Fruit fly (Drosophila melanogaster) whole organism, embryonic: ENCODE results near the gene TrpRS.

Experiments
- B-H1 ChIP-seq: fragments of 200-800 bp; sonication (Bioruptor generic); IDR thresholded peaks from 3 replicates; pipeline ENCODE4 v1.3.6; 2022; ENCODE audit warnings: missing biosample characterization, missing genetic modification characterization
- B-H2 ChIP-seq: fragments of 200-800 bp; sonication (Bioruptor generic); optimal IDR thresholded peaks from 2 replicates; lab custom pipeline; 2018; ENCODE audit warnings: missing biosample characterization, mild to moderate bottlenecking, missing genetic modification characterization
- Bdp1 ChIP-seq: fragments of 200-800 bp; sonication (Bioruptor generic); optimal IDR thresholded peaks from 3 replicates; lab custom pipeline; 2016; ENCODE audit warnings: missing biosample characterization, missing genetic modification characterization
- CG10565 ChIP-seq: fragments of 200-800 bp; sonication (Bioruptor generic); optimal IDR thresholded peaks from 3 replicates; lab custom pipeline; 2016; ENCODE audit warnings: missing biosample characterization, mild to moderate bottlenecking, missing genetic modification characterization
- CG10979 ChIP-seq: fragments of 200-800 bp; sonication (Bioruptor generic); optimal IDR thresholded peaks from 2 replicates; lab custom pipeline; 2018; ENCODE audit warnings: missing biosample characterization, mild to moderate bottlenecking, missing genetic modification characterization, moderate library complexity
- CG12769 ChIP-seq: fragments of 200-800 bp; sonication (Bioruptor generic); optimal IDR thresholded peaks from 2 replicates; lab custom pipeline; 2019; ENCODE audit warnings: missing biosample characterization, mild to moderate bottlenecking, missing genetic modification characterization, moderate library complexity
- CG13123 ChIP-seq: fragments of 200-800 bp; sonication (Bioruptor generic); optimal IDR thresholded peaks from 2 replicates; lab custom pipeline; 2016; ENCODE audit warnings: missing biosample characterization, missing genetic modification characterization
- CG13296 ChIP-seq: fragments of 200-800 bp; sonication (Bioruptor generic); optimal IDR thresholded peaks from 3 replicates; lab custom pipeline; 2018; ENCODE audit warnings: missing biosample characterization, mild to moderate bottlenecking, missing genetic modification characterization
- CG13424 ChIP-seq: fragments of 200-800 bp; sonication (Bioruptor generic); optimal IDR thresholded peaks from 2 replicates; lab custom pipeline; 2019; ENCODE audit warnings: missing biosample characterization, mild to moderate bottlenecking, missing genetic modification characterization, moderate library complexity
- CG14441 ChIP-seq: fragments of 200-800 bp; sonication (Bioruptor generic); IDR thresholded peaks from 2 replicates; pipeline ENCODE4 v1.3.6; 2022; ENCODE audit warnings: missing biosample characterization, missing genetic modification characterization
- CG18764 ChIP-seq: fragments of 200-800 bp; sonication (Bioruptor generic); optimal IDR thresholded peaks from 3 replicates; lab custom pipeline; 2016; ENCODE audit warnings: missing biosample characterization, missing genetic modification characterization
- CG31224 ChIP-seq: fragments of 200-800 bp; sonication (Bioruptor generic); IDR thresholded peaks from 2 replicates; pipeline ENCODE4 v1.3.6; 2022; ENCODE audit warnings: missing biosample characterization, missing genetic modification characterization
- CG32767 ChIP-seq: fragments of 200-800 bp; sonication (Bioruptor generic); IDR thresholded peaks from 2 replicates; pipeline ENCODE4 v1.3.6; 2022; ENCODE audit warnings: missing biosample characterization, missing genetic modification characterization
- CG34376 ChIP-seq: fragments of 200-800 bp; sonication (Bioruptor generic); optimal IDR thresholded peaks from 2 replicates; lab custom pipeline; 2018; ENCODE audit warnings: missing biosample characterization, mild to moderate bottlenecking, missing genetic modification characterization
- CG42726 ChIP-seq: fragments of 200-800 bp; sonication (Bioruptor generic); IDR thresholded peaks from 2 replicates; pipeline ENCODE4 v1.3.6; 2022; ENCODE audit warnings: missing biosample characterization, missing genetic modification characterization; ENCODE audit not compliant: partially characterized antibody
- CG6654 ChIP-seq: fragments of 200-800 bp; sonication (Bioruptor generic); optimal IDR thresholded peaks from 2 replicates; lab custom pipeline; 2017; ENCODE audit warnings: missing biosample characterization, mild to moderate bottlenecking, missing genetic modification characterization
- CG7839 ChIP-seq: fragments of 200-800 bp; sonication (Bioruptor generic); optimal IDR thresholded peaks from 3 replicates; lab custom pipeline; 2018; ENCODE audit warnings: missing biosample characterization, mild to moderate bottlenecking, missing genetic modification characterization, moderate library complexity
- CG7987 ChIP-seq: fragments of 200-800 bp; sonication (Bioruptor generic); optimal IDR thresholded peaks from 2 replicates; lab custom pipeline; 2018; ENCODE audit warnings: missing biosample characterization, mild to moderate bottlenecking, missing genetic modification characterization, moderate library complexity
- CG8290 ChIP-seq, 3 experiments: fragments of 200-800 bp; sonication (Bioruptor generic); optimal IDR thresholded peaks; 2 replicates each; lab custom pipeline; 2016 to 2019; ENCODE audit warnings: missing biosample characterization in 3 of 3, missing genetic modification characterization in 3 of 3, mild to moderate bottlenecking in 2 of 3, moderate library complexity in 1 of 3
- CG9932 ChIP-seq: fragments of 200-800 bp; sonication (Bioruptor generic); IDR thresholded peaks from 2 replicates; pipeline ENCODE4 v1.3.6; 2022; ENCODE audit warnings: missing biosample characterization, missing genetic modification characterization
- Camta ChIP-seq: fragments of 200-800 bp; sonication (Bioruptor generic); optimal IDR thresholded peaks from 2 replicates; lab custom pipeline; 2016; ENCODE audit warnings: missing biosample characterization, missing genetic modification characterization
- CoRest ChIP-seq: fragments of 200-800 bp; sonication (Bioruptor generic); optimal IDR thresholded peaks from 3 replicates; lab custom pipeline; 2018; ENCODE audit warnings: missing biosample characterization, mild to moderate bottlenecking, missing genetic modification characterization, moderate library complexity
- Dip2 ChIP-seq: fragments of 200-800 bp; sonication (Bioruptor generic); IDR thresholded peaks from 2 replicates; pipeline ENCODE4 v1.3.6; 2022; ENCODE audit warnings: missing biosample characterization, missing genetic modification characterization
- Dll ChIP-seq: fragments of 200-800 bp; sonication (Bioruptor generic); IDR thresholded peaks from 4 replicates; pipeline ENCODE4 v1.3.6; 2022; ENCODE audit warnings: missing biosample characterization, missing genetic modification characterization; ENCODE audit not compliant: partially characterized antibody
- Ets65A ChIP-seq: fragments of 200-800 bp; sonication (Bioruptor generic); peaks from one replicate; lab custom pipeline; 2016; ENCODE audit warnings: missing biosample characterization, missing genetic modification characterization
- Fer1 ChIP-seq: fragments of 200-800 bp; sonication (Bioruptor generic); optimal IDR thresholded peaks from 2 replicates; lab custom pipeline; 2017; ENCODE audit warnings: missing biosample characterization, mild to moderate bottlenecking, missing genetic modification characterization
- Fer2 ChIP-seq: fragments of 200-800 bp; sonication (Bioruptor generic); optimal IDR thresholded peaks from 2 replicates; lab custom pipeline; 2018; ENCODE audit warnings: missing biosample characterization, mild to moderate bottlenecking, missing genetic modification characterization, moderate library complexity
- Gsc ChIP-seq: fragments of 200-800 bp; sonication (Bioruptor generic); IDR thresholded peaks from 2 replicates; pipeline ENCODE4 v1.3.6; 2022; ENCODE audit warnings: missing biosample characterization, missing genetic modification characterization
- HHEX ChIP-seq: fragments of 200-800 bp; sonication (Bioruptor generic); optimal IDR thresholded peaks from 3 replicates; lab custom pipeline; 2017; ENCODE audit warnings: missing biosample characterization, mild to moderate bottlenecking, missing genetic modification characterization, missing genetic modification reagents
- Hey ChIP-seq: fragments of 200-800 bp; sonication (Bioruptor generic); optimal IDR thresholded peaks from 3 replicates; lab custom pipeline; 2018; ENCODE audit warnings: missing biosample characterization, mild to moderate bottlenecking, missing genetic modification characterization
- Jarid2 ChIP-seq: fragments of 200-800 bp; sonication (Bioruptor generic); optimal IDR thresholded peaks from 3 replicates; lab custom pipeline; 2017; ENCODE audit warnings: mild to moderate bottlenecking, missing biosample characterization, missing genetic modification reagents, missing genetic modification characterization
- NC2α ChIP-seq: fragments of 200-800 bp; sonication (Bioruptor generic); optimal IDR thresholded peaks from 2 replicates; lab custom pipeline; 2016; ENCODE audit warnings: missing biosample characterization, missing genetic modification characterization
- PHDP ChIP-seq: fragments of 200-800 bp; sonication (Bioruptor generic); optimal IDR thresholded peaks from 3 replicates; lab custom pipeline; 2018; ENCODE audit warnings: missing biosample characterization, mild to moderate bottlenecking, missing genetic modification characterization, moderate library complexity
- Pdp1 ChIP-seq, 2 experiments: fragments of 200-800 bp; sonication (Bioruptor generic); optimal IDR thresholded peaks; 3 replicates each; lab custom pipeline; 2016; ENCODE audit warnings: missing biosample characterization in 2 of 2, missing genetic modification characterization in 2 of 2, mild to moderate bottlenecking in 1 of 2, moderate library complexity in 1 of 2
- Rx ChIP-seq: fragments of 200-800 bp; sonication (Bioruptor generic); IDR thresholded peaks from 2 replicates; pipeline ENCODE4 v1.3.6; 2022; ENCODE audit warnings: missing biosample characterization, missing genetic modification characterization
- Taf1 ChIP-seq: fragments of 200-800 bp; sonication (Bioruptor generic); IDR thresholded peaks from 2 replicates; pipeline ENCODE4 v1.3.6; 2022; ENCODE audit warnings: missing biosample characterization, missing genetic modification characterization
- Xrp1 ChIP-seq: fragments of 200-800 bp; sonication (Bioruptor generic); IDR thresholded peaks from 2 replicates; pipeline ENCODE4 v1.3.6; 2022; ENCODE audit warnings: missing biosample characterization, missing genetic modification characterization
- bowl ChIP-seq: fragments of 200-800 bp; sonication (Bioruptor generic); IDR thresholded peaks from 2 replicates; pipeline ENCODE4 v1.3.6; 2022; ENCODE audit warnings: missing biosample characterization, missing genetic modification characterization
- btn ChIP-seq: fragments of 200-800 bp; sonication (Bioruptor generic); optimal IDR thresholded peaks from 2 replicates; lab custom pipeline; 2016; ENCODE audit warnings: missing biosample characterization, missing genetic modification characterization
- dan ChIP-seq: fragments of 200-800 bp; sonication (Bioruptor generic); IDR thresholded peaks from 2 replicates; pipeline ENCODE4 v1.3.6; 2022; ENCODE audit warnings: missing biosample characterization, missing genetic modification characterization
- dmrt99B ChIP-seq: fragments of 200-800 bp; sonication (Bioruptor generic); optimal IDR thresholded peaks from 2 replicates; lab custom pipeline; 2018; ENCODE audit warnings: missing biosample characterization, mild to moderate bottlenecking, missing genetic modification characterization, moderate library complexity
- ems ChIP-seq: fragments of 200-800 bp; sonication (Bioruptor generic); optimal IDR thresholded peaks from 3 replicates; lab custom pipeline; 2016; ENCODE audit warnings: missing biosample characterization, missing genetic modification characterization
- lilli ChIP-seq: fragments of 200-800 bp; sonication (Bioruptor generic); optimal IDR thresholded peaks from 3 replicates; lab custom pipeline; 2016; ENCODE audit warnings: missing biosample characterization, missing genetic modification characterization
- nmo ChIP-seq: fragments of 200-800 bp; sonication (Bioruptor generic); optimal IDR thresholded peaks from 2 replicates; lab custom pipeline; 2018; ENCODE audit warnings: missing biosample characterization, mild to moderate bottlenecking, missing genetic modification characterization, moderate library complexity
- pan ChIP-seq, 4 experiments: fragments of >200 bp in 3 of 4; fragments of 200-800 bp in 1 of 4; sonication (Bioruptor generic) in 1 of 4; optimal IDR thresholded peaks in 3 of 4; IDR thresholded peaks in 1 of 4; 2 replicates each; pipeline versions ENCODE4 v1.3.6 to Lab custom; 2017 to 2022; ENCODE audit warnings: missing biosample characterization in 2 of 4, missing genetic modification characterization in 2 of 4, mixed read lengths in 1 of 4
- row ChIP-seq: fragments of 200-800 bp; sonication (Bioruptor generic); IDR thresholded peaks from 3 replicates; pipeline ENCODE4 v1.3.6; 2022; ENCODE audit warnings: missing biosample characterization, missing genetic modification characterization
- tgo ChIP-seq: fragments of 200-800 bp; sonication (Bioruptor generic); IDR thresholded peaks from 3 replicates; pipeline ENCODE4 v1.3.6; 2022; ENCODE audit warnings: missing biosample characterization, missing genetic modification characterization
- unpg ChIP-seq: fragments of 200-800 bp; sonication (Bioruptor generic); optimal IDR thresholded peaks from 3 replicates; lab custom pipeline; 2018; ENCODE audit warnings: missing biosample characterization, mild to moderate bottlenecking, missing genetic modification characterization, moderate library complexity
- zen2 ChIP-seq: fragments of 200-800 bp; sonication (Bioruptor generic); IDR thresholded peaks from 3 replicates; pipeline ENCODE4 v1.3.6; 2022; ENCODE audit warnings: missing biosample characterization, missing genetic modification characterization; ENCODE audit not compliant: partially characterized antibody

The TrpRS gene

dm6 chr3R:9226701-9227313, 39.9 kb downstream of the TrpRS start:
- TF ChIP-seq pan (optimal IDR thresholded peaks at IDR 0.05; lab: Kevin White, UChicago) (no peak), pan (GFP tag; optimal IDR thresholded peaks at IDR 0.05 in 1 of 2, IDR thresholded peaks at IDR 0.05 in 1 of 2) (no peak), row (GFP tag; lab: Robert Waterston, UW) (no peak), Xrp1 (GFP tag; lab: Robert Waterston, UW) (no peak), CG42726 (GFP tag; lab: Robert Waterston, UW) (no peak), CG12769 (tag; lab: Kevin White, UChicago) (peak; percentile 85), Taf1 (GFP tag; lab: Robert Waterston, UW) (no peak), PHDP (no peak), Dll (GFP tag; lab: Robert Waterston, UW) (peak; percentile 50; the same call in 3 of the 4 replicates), CG9932 (GFP tag; lab: Robert Waterston, UW) (no peak), CG13123 (GFP tag; lab: Kevin White, UChicago) (no peak), Fer2 (no peak), btn (GFP tag; lab: Kevin White, UChicago) (no peak), nmo (GFP tag; lab: Kevin White, UChicago) (no peak), NC2α (GFP tag; lab: Kevin White, UChicago) (no peak), Bdp1 (GFP tag; lab: Kevin White, UChicago) (no peak), CG10565 (no peak), CG7987 (peak; percentile 88), Gsc (GFP tag; lab: Robert Waterston, UW) (no peak), CG32767 (no peak), CG10979 (no peak), zen2 (GFP tag; lab: Robert Waterston, UW) (no peak; the same call in 2 of the 3 replicates), Jarid2 (GFP tag; lab: Kevin White, UChicago) (peak; percentile 57), CG7839 (tag; lab: Kevin White, UChicago) (no peak), CG14441 (GFP tag; lab: Robert Waterston, UW) (no peak), tgo (GFP tag; lab: Robert Waterston, UW) (no peak), CG13424 (tag; lab: Kevin White, UChicago) (no peak), CG31224 (GFP tag; lab: Robert Waterston, UW) (no peak), Camta (GFP tag; lab: Kevin White, UChicago) (no peak), ems (GFP tag; lab: Kevin White, UChicago) (no peak), CG18764 (GFP tag; lab: Kevin White, UChicago) (no peak), dan (GFP tag; lab: Robert Waterston, UW) (no peak), CoRest (tag; lab: Kevin White, UChicago) (no peak), bowl (GFP tag; lab: Robert Waterston, UW) (peak; percentile 5; the same call in 1 of the 2 replicates), Ets65A (GFP tag; lab: Kevin White, UChicago) (peak; percentile 1), B-H2 (GFP tag; lab: Kevin White, UChicago) (no peak), Dip2 (no peak), HHEX (GFP tag; lab: Kevin White, UChicago) (no peak), Rx (GFP tag; lab: Robert Waterston, UW) (no peak), unpg (GFP tag; lab: Kevin White, UChicago) (no peak), lilli (GFP tag; lab: Kevin White, UChicago) (no peak), B-H1 (GFP tag; lab: Robert Waterston, UW) (no peak), Pdp1 (GFP tag; optimal IDR thresholded peaks at IDR 0.05; lab: Kevin White, UChicago) (peak in 1 of 2 experiments; percentile 96), CG13296 (GFP tag; lab: Kevin White, UChicago) (no peak), Fer1 (GFP tag; lab: Kevin White, UChicago) (no peak), CG6654 (no peak), Hey (tag; lab: Kevin White, UChicago) (peak; percentile 60), dmrt99B (tag; lab: Kevin White, UChicago) (no peak), CG8290 (GFP tag; optimal IDR thresholded peaks at IDR 0.05; lab: Kevin White, UChicago) (no peak), CG8290 (tag; optimal IDR thresholded peaks at IDR 0.05; lab: Kevin White, UChicago) (peak in 1 of 2 experiments; percentile 31), CG34376 (peak; percentile 82)
